Worm (Caenorhabditis elegans): ENCODE measurements around the gene catp-4.

DNA sequence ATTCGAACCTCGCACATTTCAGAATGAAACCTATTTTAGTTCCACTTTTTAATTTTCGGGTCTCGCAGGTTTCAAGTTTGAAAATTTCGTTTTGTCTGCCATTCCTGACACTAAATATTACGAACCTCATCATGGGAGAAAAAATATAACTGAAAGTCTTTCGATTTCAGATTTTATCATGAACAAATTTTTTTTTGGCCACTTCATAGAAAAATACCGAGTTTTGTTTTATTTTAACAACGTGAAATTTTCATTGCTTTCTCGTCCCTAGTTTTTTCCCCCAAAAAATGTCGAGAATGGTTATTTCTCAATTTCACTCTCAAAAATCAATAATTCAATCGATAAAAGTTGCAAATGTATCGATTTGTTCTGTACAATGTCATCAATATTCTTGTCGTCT lies 14.7 kb upstream of the catp-4 start, which contains the start of gene C01G12.9:
- TF ChIP-seq pha-4 (tag; optimal IDR thresholded peaks at IDR 0.05) (no peak), eyg-1 (tag; optimal IDR thresholded peaks at IDR 0.05) (no peak), sox-4 (tag; optimal IDR thresholded peaks at IDR 0.05) (no peak), fkh-10 (GFP tag; optimal IDR thresholded peaks at IDR 0.05) (no peak), hlh-30 (tag; optimal IDR thresholded peaks at IDR 0.05; ENCODE audit: insufficient read depth) (no peak)

Data from whole organism, late embryonic.